Worm (Caenorhabditis elegans) whole organism, L4 larva: ENCODE results near the gene Y37H2A.10.
A peak's percentile ranks its signal among the peaks of the same experiment; 100 is the strongest.

ENCODE experiments used
- F10B5.3 ChIP-seq: sonication (generic microtip); optimal IDR thresholded peaks from 2 replicates; lab custom pipeline; 2016; ENCODE audit warnings: mild to moderate bottlenecking, missing genetic modification characterization, missing compliant biosample characterization
- F49E8.2 ChIP-seq: sonication (generic microtip); optimal IDR thresholded peaks from 2 replicates; lab custom pipeline; 2016; ENCODE audit warnings: missing compliant biosample characterization, mild to moderate bottlenecking, missing genetic modification characterization, borderline replicate concordance
- T26A8.4 ChIP-seq: fragments of 200-800 bp; sonication (Bioruptor generic); IDR thresholded peaks from 2 replicates; pipeline ENCODE4 v1.3.6; 2022; ENCODE audit warnings: missing genetic modification characterization, missing compliant biosample characterization
- Y105C5A.15 ChIP-seq: fragments of 200-800 bp; sonication (Bioruptor generic); IDR thresholded peaks from 2 replicates; pipeline ENCODE4 v1.3.6; 2022; ENCODE audit warnings: missing genetic modification characterization, missing compliant biosample characterization
- ZK337.2 ChIP-seq: fragments of 200-800 bp; sonication (Bioruptor generic); IDR thresholded peaks from 2 replicates; pipeline ENCODE4 v1.3.6; 2022; ENCODE audit warnings: missing genetic modification reagents, missing genetic modification characterization, missing compliant biosample characterization
- aha-1 ChIP-seq: fragments of 150-350 bp; peaks from one replicate; lab custom pipeline; 2014; ENCODE audit warnings: missing biosample characterization, missing genetic modification characterization
- attf-4 ChIP-seq: sonication (generic microtip); optimal IDR thresholded peaks from 3 replicates; lab custom pipeline; 2017; ENCODE audit warnings: missing biosample characterization, missing genetic modification characterization
- ceh-28 ChIP-seq: fragments of 150-350 bp; optimal IDR thresholded peaks from 2 replicates; lab custom pipeline; 2014; ENCODE audit warnings: missing biosample characterization, missing genetic modification reagents, missing genetic modification characterization
- daf-19 ChIP-seq: fragments of 200-800 bp; sonication (Bioruptor generic); conservative IDR thresholded peaks from 2 replicates; pipeline ENCODE4 v1.3.6; 2022; ENCODE audit warnings: missing genetic modification characterization, missing compliant biosample characterization
- daf-8 ChIP-seq: fragments of 200-800 bp; sonication (Bioruptor generic); IDR thresholded peaks from 2 replicates; pipeline ENCODE4 v1.3.6; 2022; ENCODE audit warnings: missing genetic modification characterization, missing compliant biosample characterization
- dmd-9 ChIP-seq: fragments of 200-800 bp; sonication (Bioruptor generic); IDR thresholded peaks from 2 replicates; pipeline ENCODE4 v1.3.6; 2022; ENCODE audit warnings: missing genetic modification reagents, missing genetic modification characterization, missing compliant biosample characterization
- egl-27 ChIP-seq: sonication (generic microtip); optimal IDR thresholded peaks from 3 replicates; lab custom pipeline; 2017; ENCODE audit warnings: missing biosample characterization, missing genetic modification reagents, missing genetic modification characterization
- egl-43 ChIP-seq: fragments of 200-800 bp; sonication (Bioruptor generic); IDR thresholded peaks from 2 replicates; pipeline ENCODE4 v1.3.6; 2022; ENCODE audit warnings: missing genetic modification reagents, missing genetic modification characterization, missing compliant biosample characterization
- fkh-10 ChIP-seq: fragments of 150-350 bp; optimal IDR thresholded peaks from 2 replicates; lab custom pipeline; 2014; ENCODE audit warnings: missing biosample characterization, missing genetic modification reagents, missing genetic modification characterization
- hmg-1.1 ChIP-seq: fragments of 200-800 bp; sonication (Bioruptor generic); IDR thresholded peaks from 2 replicates; pipeline ENCODE4 v1.3.6; 2022; ENCODE audit warnings: missing genetic modification reagents, missing genetic modification characterization, missing compliant biosample characterization
- jun-1 ChIP-seq: fragments of 150-350 bp; optimal IDR thresholded peaks from 2 replicates; lab custom pipeline; 2014; ENCODE audit warnings: missing biosample characterization, missing genetic modification reagents, missing genetic modification characterization
- lin-13 ChIP-seq: fragments of 150-350 bp; optimal IDR thresholded peaks from 2 replicates; lab custom pipeline; 2014; ENCODE audit warnings: missing biosample characterization, missing genetic modification reagents, missing genetic modification characterization
- lin-15B ChIP-seq: fragments of 150-350 bp; sonication (generic microtip); optimal IDR thresholded peaks from 3 replicates; lab custom pipeline; 2014; ENCODE audit warnings: missing biosample characterization, missing genetic modification characterization
- lin-38 ChIP-seq: fragments of 200-800 bp; sonication (Bioruptor generic); IDR thresholded peaks from 2 replicates; pipeline ENCODE4 v1.3.6; 2022; ENCODE audit warnings: missing genetic modification reagents, missing genetic modification characterization, missing compliant biosample characterization
- madf-5 ChIP-seq, 2 experiments: fragments of 200-800 bp; sonication (Bioruptor generic); IDR thresholded peaks; 2 replicates each; pipeline ENCODE4 v1.3.6; 2022; ENCODE audit warnings: missing compliant biosample characterization in 2 of 2, missing genetic modification characterization in 2 of 2
- mdt-29 ChIP-seq: fragments of 200-800 bp; sonication (Bioruptor generic); IDR thresholded peaks from 2 replicates; pipeline ENCODE4 v1.3.6; 2022; ENCODE audit warnings: missing genetic modification reagents, missing genetic modification characterization, missing compliant biosample characterization
- mes-2 ChIP-seq: sonication (generic microtip); optimal IDR thresholded peaks from 2 replicates; lab custom pipeline; 2016; ENCODE audit warnings: missing genotype, mild to moderate bottlenecking, missing genetic modification characterization, missing compliant biosample characterization; ENCODE audit not compliant: poor library complexity, severe bottlenecking
- nhr-10 ChIP-seq: fragments of 150-350 bp; optimal IDR thresholded peaks from 2 replicates; lab custom pipeline; 2014; ENCODE audit warnings: missing biosample characterization, missing genetic modification characterization
- nhr-6 ChIP-seq: fragments of 150-350 bp; optimal IDR thresholded peaks from 2 replicates; lab custom pipeline; 2014; ENCODE audit warnings: missing biosample characterization, missing genetic modification characterization
- sdz-12 ChIP-seq: fragments of 200-800 bp; sonication (Bioruptor generic); optimal IDR thresholded peaks from 2 replicates; lab custom pipeline; 2018; ENCODE audit warnings: mild to moderate bottlenecking, missing genetic modification characterization, missing compliant biosample characterization
- skn-1 ChIP-seq: fragments of 150-350 bp; optimal IDR thresholded peaks from 2 replicates; lab custom pipeline; 2014; ENCODE audit warnings: missing biosample characterization, missing genetic modification characterization
- tra-1 ChIP-seq: fragments of 200-800 bp; sonication (Bioruptor generic); IDR thresholded peaks from 2 replicates; pipeline ENCODE4 v1.3.6; 2022; ENCODE audit warnings: missing genetic modification reagents, missing genetic modification characterization, missing compliant biosample characterization
- unc-39 ChIP-seq: sonication (generic microtip); optimal IDR thresholded peaks from 2 replicates; lab custom pipeline; 2017; ENCODE audit warnings: missing biosample characterization, missing genetic modification characterization
- unc-62 ChIP-seq, 3 experiments: fragments of 150-350 bp in 1 of 3; sonication (generic microtip); optimal IDR thresholded peaks in 2 of 3; peaks in 1 of 3; 1 replicate in 1 of 3; 2 replicates in 2 of 3; lab custom pipeline; 2014 to 2017; ENCODE audit warnings: missing biosample characterization in 3 of 3, missing genetic modification characterization in 3 of 3, missing genetic modification reagents in 3 of 3, missing genotype in 1 of 3
- vab-7 ChIP-seq: fragments of 200-800 bp; sonication (Bioruptor generic); IDR thresholded peaks from 2 replicates; pipeline ENCODE4 v1.3.6; 2022; ENCODE audit warnings: missing genetic modification reagents, missing genetic modification characterization, missing compliant biosample characterization

Gene Y37H2A.10

ce11 chrV:18109449-18109848 is 29.3 kb upstream of the Y37H2A.10 start:
- TF ChIP-seq unc-62 (GFP tag; optimal IDR thresholded peaks at IDR 0.05 in 1 of 2; lab: Kevin White, UChicago): peak in 1 of 2 experiments; percentile 97
- no peak for TF ChIP-seq unc-62 (tag; optimal IDR thresholded peaks at IDR 0.05; lab: Kevin White, UChicago)
- TF ChIP-seq tra-1 (GFP tag; lab: Robert Waterston, UW): no peak

ce11 chrV:18115054-18115453 is 23.7 kb upstream of the Y37H2A.10 start:
- TF ChIP-seq lin-38 (GFP tag; lab: Robert Waterston, UW) (peak; percentile 92), mes-2 (peak; percentile 45), aha-1 (peak; percentile 34)

ce11 chrV:18123639-18124038 is 15.2 kb upstream of the Y37H2A.10 start, which contains the start of gene fbxa-107:
Gene fbxa-107, plus strand, starts transcription at chrV:18123939.
- TF ChIP-seq attf-4 (tag; lab: Kevin White, UChicago): no peak
- TF ChIP-seq Y105C5A.15 (GFP tag; lab: Robert Waterston, UW): no peak
- no peak for TF ChIP-seq hmg-1.1 (GFP tag; lab: Robert Waterston, UW)
- TF ChIP-seq madf-5 (GFP tag; IDR thresholded peaks at IDR 0.05; lab: Robert Waterston, UW): no peak
- TF ChIP-seq T26A8.4: no peak
- TF ChIP-seq lin-13: no peak
- TF ChIP-seq unc-39: no peak
- TF ChIP-seq mdt-29 (GFP tag; lab: Robert Waterston, UW): no peak
- TF ChIP-seq nhr-6 (tag; lab: Kevin White, UChicago): no peak
- no peak for TF ChIP-seq dmd-9
- TF ChIP-seq egl-27: no peak
- TF ChIP-seq vab-7 (GFP tag; lab: Robert Waterston, UW): no peak
- no peak for TF ChIP-seq F10B5.3 (tag; lab: Kevin White, UChicago)
- no peak for TF ChIP-seq F49E8.2 (tag; lab: Kevin White, UChicago)
- TF ChIP-seq skn-1 (tag; lab: Kevin White, UChicago): no peak
- TF ChIP-seq nhr-10 (tag; lab: Kevin White, UChicago): no peak
- no peak for TF ChIP-seq daf-8 (GFP tag; lab: Robert Waterston, UW)
- TF ChIP-seq, all 104 proteins: peak for 0

- TF ChIP-seq egl-43 (GFP tag; lab: Robert Waterston, UW) (no peak), aha-1 (peak; percentile 34)
These were observed 13.7 kb upstream of the Y37H2A.10 start, which contains the start of gene fbxa-210 for ce11 chrV:18125075-18125474. Gene fbxa-210, plus strand, starts transcription at chrV:18125375.

- TF ChIP-seq T26A8.4 (no peak), jun-1 (tag; lab: Kevin White, UChicago) (no peak), fkh-10 (no peak), lin-38 (GFP tag; lab: Robert Waterston, UW) (0 out of 2 replicates have a peak, but pooled peaks have one; percentile 21), sdz-12 (GFP tag; lab: Kevin White, UChicago) (no peak), aha-1 (peak; percentile 93), lin-15B (tag; lab: Kevin White, UChicago) (no peak), ZK337.2 (GFP tag; lab: Robert Waterston, UW) (no peak)
These were observed 11.6 kb upstream of the Y37H2A.10 start, which contains the start of gene fbxa-211 for ce11 chrV:18127192-18127591. Gene fbxa-211, plus strand, starts transcription at chrV:18127519.

ce11 chrV:18128545-18128944 is 10.2 kb upstream of the Y37H2A.10 start:
- TF ChIP-seq daf-19 (no peak), aha-1 (peak; percentile 91)

ce11 chrV:18129663-18130272 is 9.0 kb upstream of the Y37H2A.10 start:
- TF ChIP-seq ceh-28 (tag; lab: Kevin White, UChicago): peak; percentile 76
